Worm (Caenorhabditis elegans) whole organism, L3 larva: ENCODE results near the gene ZK945.8.
A peak's percentile ranks its signal among the peaks of the same experiment; 100 is the strongest.

Experiments used
- aly-2 ChIP-seq: fragments of 150-350 bp; optimal IDR thresholded peaks from 2 replicates; lab custom pipeline; 2014; ENCODE audit warnings: missing biosample characterization, missing genetic modification characterization
- ama-1 ChIP-seq: fragments of 150-350 bp; optimal IDR thresholded peaks from 2 replicates; lab custom pipeline; 2018
- ceh-16 ChIP-seq: sonication (generic microtip); optimal IDR thresholded peaks from 2 replicates; lab custom pipeline; 2017; ENCODE audit warnings: missing biosample characterization, missing genetic modification characterization
- ceh-28 ChIP-seq: fragments of 150-350 bp; optimal IDR thresholded peaks from 2 replicates; lab custom pipeline; 2014; ENCODE audit warnings: missing biosample characterization, missing genetic modification reagents, missing genetic modification characterization
- ceh-82 ChIP-seq: fragments of 150-350 bp; optimal IDR thresholded peaks from 2 replicates; lab custom pipeline; 2014; ENCODE audit warnings: missing biosample characterization, missing genetic modification characterization
- daf-12 ChIP-seq: fragments of 150-350 bp; optimal IDR thresholded peaks from 2 replicates; lab custom pipeline; 2014; ENCODE audit warnings: missing biosample characterization, missing genetic modification reagents, missing genetic modification characterization
- egl-5 ChIP-seq: fragments of 150-350 bp; optimal IDR thresholded peaks from 2 replicates; lab custom pipeline; 2017; ENCODE audit warnings: missing biosample characterization, missing genetic modification reagents, missing genetic modification characterization, inconsistent platforms
- elt-2 ChIP-seq: sonication (generic microtip); optimal IDR thresholded peaks from 2 replicates; lab custom pipeline; 2016; ENCODE audit warnings: missing genetic modification reagents, mild to moderate bottlenecking, missing genetic modification characterization, missing compliant biosample characterization
- elt-3 ChIP-seq, 3 experiments: fragments of 150-350 bp in 1 of 3; sonication (generic microtip) in 2 of 3; optimal IDR thresholded peaks; 2 replicates in 2 of 3; 4 replicates in 1 of 3; lab custom pipeline; 2014 to 2017; ENCODE audit warnings: missing biosample characterization in 3 of 3, missing genetic modification characterization in 3 of 3
- eor-1 ChIP-seq, 2 experiments: fragments of 150-350 bp; optimal IDR thresholded peaks; 2 replicates each; lab custom pipeline; 2014 to 2018; ENCODE audit warnings: missing biosample characterization in 2 of 2, missing genetic modification characterization in 2 of 2
- fkh-10 ChIP-seq: sonication (generic microtip); optimal IDR thresholded peaks from 2 replicates; lab custom pipeline; 2017; ENCODE audit warnings: missing biosample characterization, missing genetic modification reagents, missing genetic modification characterization
- fos-1 ChIP-seq: fragments of 150-350 bp; optimal IDR thresholded peaks from 2 replicates; lab custom pipeline; 2014; ENCODE audit warnings: missing biosample characterization, missing genetic modification characterization
- hmg-11 ChIP-seq: sonication (generic microtip); optimal IDR thresholded peaks from 2 replicates; lab custom pipeline; 2016; ENCODE audit warnings: missing genetic modification characterization, missing compliant biosample characterization
- jun-1 ChIP-seq: fragments of 150-350 bp; optimal IDR thresholded peaks from 2 replicates; lab custom pipeline; 2014; ENCODE audit warnings: missing biosample characterization, missing genetic modification reagents, missing genetic modification characterization
- lsy-12 ChIP-seq: sonication (generic microtip); optimal IDR thresholded peaks from 2 replicates; lab custom pipeline; 2016; ENCODE audit warnings: mild to moderate bottlenecking, missing genetic modification characterization, missing compliant biosample characterization
- mdl-1 ChIP-seq: fragments of 150-350 bp; optimal IDR thresholded peaks from 2 replicates; lab custom pipeline; 2014; ENCODE audit warnings: missing biosample characterization, missing genetic modification characterization
- mml-1 ChIP-seq: fragments of 150-350 bp; sonication (generic microtip); optimal IDR thresholded peaks from 3 replicates; lab custom pipeline; 2014; ENCODE audit warnings: missing biosample characterization, missing genetic modification characterization
- nfya-1 ChIP-seq: sonication (generic microtip); optimal IDR thresholded peaks from 2 replicates; lab custom pipeline; 2017; ENCODE audit warnings: missing genetic modification characterization, mild to moderate bottlenecking, missing compliant biosample characterization, antibody characterized with exemption, moderate library complexity; ENCODE audit not compliant: insufficient read depth
- nhr-23 ChIP-seq: fragments of 150-350 bp; optimal IDR thresholded peaks from 2 replicates; lab custom pipeline; 2014; ENCODE audit warnings: missing biosample characterization, missing genetic modification reagents, missing genetic modification characterization
- nhr-237 ChIP-seq: fragments of 150-350 bp; optimal IDR thresholded peaks from 2 replicates; lab custom pipeline; 2014; ENCODE audit warnings: missing biosample characterization, missing genetic modification characterization
- nhr-25 ChIP-seq: sonication (generic microtip); optimal IDR thresholded peaks from 2 replicates; lab custom pipeline; 2017; ENCODE audit warnings: missing biosample characterization, missing genetic modification characterization
- nhr-28 ChIP-seq: fragments of 150-350 bp; optimal IDR thresholded peaks from 2 replicates; lab custom pipeline; 2014; ENCODE audit warnings: missing biosample characterization, missing genetic modification characterization
- nhr-43 ChIP-seq: sonication (generic microtip); optimal IDR thresholded peaks from 2 replicates; lab custom pipeline; 2016; ENCODE audit warnings: mild to moderate bottlenecking, missing genetic modification characterization, missing compliant biosample characterization; ENCODE audit not compliant: poor library complexity, severe bottlenecking
- nhr-67 ChIP-seq: fragments of 150-350 bp; optimal IDR thresholded peaks from 2 replicates; lab custom pipeline; 2014; ENCODE audit warnings: missing biosample characterization, missing genetic modification characterization
- nhr-76 ChIP-seq: fragments of 150-350 bp; sonication (generic microtip); optimal IDR thresholded peaks from 5 replicates; lab custom pipeline; 2014; ENCODE audit warnings: missing biosample characterization, missing genetic modification characterization
- nhr-77 ChIP-seq: fragments of 150-350 bp; optimal IDR thresholded peaks from 2 replicates; lab custom pipeline; 2014; ENCODE audit warnings: missing biosample characterization, missing genetic modification characterization
- pha-4 ChIP-seq: fragments of 150-350 bp; optimal IDR thresholded peaks from 2 replicates; lab custom pipeline; 2014; ENCODE audit warnings: missing biosample characterization, missing genetic modification reagents, missing genetic modification characterization
- pqm-1 ChIP-seq: fragments of 150-350 bp; optimal IDR thresholded peaks from 2 replicates; lab custom pipeline; 2017; ENCODE audit warnings: missing biosample characterization, missing genetic modification characterization, inconsistent platforms
- snpc-4 ChIP-seq: fragments of 150-350 bp; optimal IDR thresholded peaks from 2 replicates; lab custom pipeline; 2014; ENCODE audit warnings: missing biosample characterization, missing genetic modification characterization
- tbx-2 ChIP-seq: sonication (generic microtip); optimal IDR thresholded peaks from 2 replicates; lab custom pipeline; 2016; ENCODE audit warnings: mild to moderate bottlenecking, missing genetic modification characterization, missing compliant biosample characterization
- ztf-11 ChIP-seq: fragments of 150-350 bp; optimal IDR thresholded peaks from 2 replicates; lab custom pipeline; 2014; ENCODE audit warnings: missing biosample characterization, missing genetic modification characterization
- ztf-4 ChIP-seq: fragments of 150-350 bp; optimal IDR thresholded peaks from 2 replicates; lab custom pipeline; 2014; ENCODE audit warnings: missing biosample characterization, missing genetic modification characterization

ZK945.8 gene

ce11 chrII:10139177-10139640 lies 30.8 kb downstream of the ZK945.8 start, which contains the start of gene asah-2:
TSS of gene asah-2 (plus strand) at chrII:10139590.
- TF ChIP-seq nhr-77 (tag; lab: Kevin White, UChicago), result no peak
- no peak for TF ChIP-seq nhr-25
- TF ChIP-seq nhr-23 (tag; lab: Kevin White, UChicago), result no peak
- peak; percentile 24 for TF ChIP-seq pha-4 (tag; lab: Kevin White, UChicago)
- TF ChIP-seq pqm-1 (tag; lab: Kevin White, UChicago), result peak; percentile 72
- TF ChIP-seq eor-1 (tag; optimal IDR thresholded peaks at IDR 0.05; lab: Kevin White, UChicago), result no peak
- TF ChIP-seq elt-2 (tag; lab: Kevin White, UChicago), result peak; percentile 81
- TF ChIP-seq nhr-237, result no peak
- no peak for TF ChIP-seq ztf-11
- peak; percentile 61 for TF ChIP-seq jun-1

DNA sequence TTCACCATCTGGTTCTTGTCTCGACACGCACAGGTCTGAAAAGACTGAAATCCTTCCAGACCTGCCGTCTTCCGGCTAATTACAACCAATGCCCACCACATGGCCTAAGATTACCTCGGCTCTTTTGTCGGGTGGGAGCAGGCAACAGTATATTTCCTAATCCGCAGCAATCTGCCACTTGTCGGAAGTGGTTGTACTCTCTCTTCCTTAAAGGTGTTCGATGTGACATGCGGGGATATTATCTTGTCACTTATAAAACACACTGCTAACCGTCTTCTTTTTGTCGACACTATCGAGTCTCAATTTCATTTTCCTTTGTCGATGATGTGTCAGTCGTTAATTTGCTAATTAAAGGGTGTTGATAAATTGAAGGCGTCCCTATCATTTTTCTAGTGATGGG lies 35.6 kb downstream of the ZK945.8 start, which contains the start of gene F27E5.3:
F27E5.3 (minus strand) TSS at position 101 of the 400 bp plus-strand sequence.
- TF ChIP-seq lsy-12 (tag; lab: Kevin White, UChicago) (no peak), nhr-67 (tag; lab: Kevin White, UChicago) (no peak), ceh-28 (tag; lab: Kevin White, UChicago) (no peak), nhr-28 (tag; lab: Kevin White, UChicago) (no peak), mml-1 (no peak), nhr-77 (tag; lab: Kevin White, UChicago) (no peak), ama-1 (lab: Kevin White, UChicago) (no peak)

DNA sequence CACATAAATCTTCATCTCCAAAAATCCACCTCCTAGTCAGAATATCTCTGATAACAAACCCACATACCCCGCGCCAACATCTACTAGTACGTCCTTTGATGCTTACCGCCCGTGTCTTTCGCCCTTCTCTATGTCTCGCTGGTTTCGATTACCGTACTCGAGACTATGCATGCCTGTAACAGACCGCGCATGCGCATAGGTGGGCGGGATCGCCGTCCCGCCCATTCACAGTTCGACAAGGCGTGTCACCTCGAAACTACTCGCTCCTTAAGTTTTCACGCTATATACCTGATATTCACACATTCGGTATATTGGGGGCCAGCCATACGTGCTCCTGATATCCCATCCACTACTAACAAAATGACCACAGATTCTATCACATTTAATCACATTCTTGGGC lies 38.0 kb downstream of the ZK945.8 start, which contains the start of gene pax-3:
pax-3 (plus strand) TSS at position 83 of the 400 bp plus-strand sequence.
- no peak for TF ChIP-seq nhr-76 (tag; lab: Kevin White, UChicago)
- TF ChIP-seq nhr-28 (tag; lab: Kevin White, UChicago), result no peak
- no peak for TF ChIP-seq fos-1
- no peak for TF ChIP-seq fkh-10 (GFP tag; lab: Kevin White, UChicago)

- TF ChIP-seq ceh-16 (tag; lab: Kevin White, UChicago) (no peak), tbx-2 (tag; lab: Kevin White, UChicago) (no peak), ceh-82 (tag; lab: Kevin White, UChicago) (no peak)
Observed at ce11 chrII:10147502-10147901, 39.1 kb downstream of the ZK945.8 start.

DNA sequence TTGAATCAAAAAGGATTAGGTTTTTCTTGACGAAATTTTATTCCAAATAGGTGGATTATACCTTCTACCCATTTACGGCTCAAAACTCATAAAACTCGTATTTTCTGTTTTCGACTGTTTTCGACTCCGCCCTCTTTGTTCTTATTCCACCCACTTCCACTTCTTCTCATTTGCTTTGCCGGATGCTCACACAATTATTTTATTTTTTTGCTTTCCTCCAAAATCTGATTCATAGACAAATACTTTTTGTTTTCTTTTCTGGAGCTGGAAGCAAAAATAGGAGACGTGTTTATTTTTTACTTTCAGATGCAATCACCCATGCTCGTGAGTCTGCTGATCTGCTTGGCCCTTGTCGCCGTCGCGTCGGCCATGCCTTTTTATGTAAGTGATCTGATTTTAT lies 46.7 kb downstream of the ZK945.8 start, which contains the start of gene nlp-63:
nlp-63 (plus strand) TSS at position 301 of the 400 bp plus-strand sequence.
- TF ChIP-seq ceh-28 (tag; lab: Kevin White, UChicago), result no peak
- TF ChIP-seq ztf-11, result no peak
- no peak for TF ChIP-seq snpc-4 (tag; lab: Kevin White, UChicago)
- no peak for TF ChIP-seq nhr-25
- TF ChIP-seq nfya-1, result no peak
- no peak for TF ChIP-seq mdl-1 (tag; lab: Kevin White, UChicago)
- TF ChIP-seq pha-4 (tag; lab: Kevin White, UChicago), result no peak
- TF ChIP-seq ztf-4 (tag; lab: Kevin White, UChicago), result no peak
- TF ChIP-seq pqm-1 (tag; lab: Kevin White, UChicago), result no peak
- no peak for TF ChIP-seq hmg-11
- TF ChIP-seq jun-1, result no peak
- no peak for TF ChIP-seq ceh-82 (tag; lab: Kevin White, UChicago)
- no peak for TF ChIP-seq daf-12
- no peak for TF ChIP-seq egl-5
- TF ChIP-seq nhr-28 (tag; lab: Kevin White, UChicago), result no peak
- TF ChIP-seq aly-2, result no peak
- TF ChIP-seq nhr-43 (tag; lab: Kevin White, UChicago), result no peak
- no peak for TF ChIP-seq elt-3 (tag; optimal IDR thresholded peaks at IDR 0.05; lab: Kevin White, UChicago)
- TF ChIP-seq elt-2 (tag; lab: Kevin White, UChicago), result no peak
